Fruit fly (Drosophila melanogaster): ENCODE data around the gene mRpS34.

DNA sequence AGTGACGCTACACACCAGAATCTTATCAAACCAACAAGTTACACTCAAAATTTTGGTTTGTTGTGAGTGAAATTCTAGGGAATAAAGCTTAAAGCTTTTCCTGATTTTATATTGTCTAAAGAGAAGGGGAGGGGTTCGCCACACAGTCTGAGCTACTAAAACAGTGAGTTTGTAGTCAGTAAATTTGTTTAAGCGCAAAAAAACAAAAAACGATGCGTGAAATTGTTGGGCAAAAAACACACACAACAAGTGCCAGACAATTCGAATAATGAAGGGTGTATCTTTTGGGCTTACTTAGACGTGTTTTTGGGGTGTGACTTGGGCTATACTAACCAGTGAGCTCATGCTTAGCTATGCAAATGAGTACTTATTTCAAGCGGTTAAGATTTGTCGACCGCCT is 11.9 kb downstream of the mRpS34 start:
- TF ChIP-seq Sin3A (optimal IDR thresholded peaks at IDR 0.05) (no peak), psq (optimal IDR thresholded peaks at IDR 0.05) (no peak), Myc (optimal IDR thresholded peaks at IDR 0.05) (no peak), h (optimal IDR thresholded peaks at IDR 0.05) (no peak), insv (optimal IDR thresholded peaks at IDR 0.05) (no peak)
